Fruit fly (Drosophila melanogaster) whole organism, embryonic: ENCODE results near the gene sra.

ENCODE experiments used
- Awh ChIP-seq: fragments of 200-800 bp; sonication (Bioruptor generic); IDR thresholded peaks from 2 replicates; pipeline ENCODE4, ENCODE4 v1.3.6; 2022; ENCODE audit warnings: missing biosample characterization, missing genetic modification characterization
- B-H1 ChIP-seq: fragments of 200-800 bp; sonication (Bioruptor generic); IDR thresholded peaks from 3 replicates; pipeline ENCODE4 v1.3.6; 2022; ENCODE audit warnings: missing biosample characterization, missing genetic modification characterization
- Bdp1 ChIP-seq: fragments of 200-800 bp; sonication (Bioruptor generic); optimal IDR thresholded peaks from 3 replicates; lab custom pipeline; 2016; ENCODE audit warnings: missing biosample characterization, missing genetic modification characterization
- CG10267 ChIP-seq: fragments of 200-800 bp; sonication (Bioruptor generic); optimal IDR thresholded peaks from 2 replicates; lab custom pipeline; 2018; ENCODE audit warnings: missing biosample characterization, mild to moderate bottlenecking, missing genetic modification characterization, moderate library complexity
- CG12769 ChIP-seq: fragments of 200-800 bp; sonication (Bioruptor generic); optimal IDR thresholded peaks from 2 replicates; lab custom pipeline; 2019; ENCODE audit warnings: missing biosample characterization, mild to moderate bottlenecking, missing genetic modification characterization, moderate library complexity
- CG14710 ChIP-seq: fragments of 200-800 bp; sonication (Bioruptor generic); optimal IDR thresholded peaks from 3 replicates; lab custom pipeline; 2019; ENCODE audit warnings: missing biosample characterization, mild to moderate bottlenecking, missing genetic modification characterization, moderate library complexity
- CG1529 ChIP-seq: fragments of 200-800 bp; sonication (Bioruptor generic); optimal IDR thresholded peaks from 3 replicates; lab custom pipeline; 2018; ENCODE audit warnings: missing biosample characterization, missing genetic modification characterization
- CG1602 ChIP-seq: fragments of 200-800 bp; sonication (Bioruptor generic); optimal IDR thresholded peaks from 3 replicates; lab custom pipeline; 2016; ENCODE audit warnings: missing biosample characterization, missing genetic modification characterization
- CG1647 ChIP-seq: fragments of 200-800 bp; sonication (Bioruptor generic); optimal IDR thresholded peaks from 3 replicates; lab custom pipeline; 2016; ENCODE audit warnings: missing biosample characterization, missing genetic modification characterization
- CG1792 ChIP-seq: fragments of 200-800 bp; sonication (Bioruptor generic); optimal IDR thresholded peaks from 2 replicates; lab custom pipeline; 2016; ENCODE audit warnings: missing biosample characterization, missing genetic modification characterization
- CG31365 ChIP-seq: fragments of 200-800 bp; sonication (Bioruptor generic); optimal IDR thresholded peaks from 2 replicates; lab custom pipeline; 2018; ENCODE audit warnings: missing biosample characterization, mild to moderate bottlenecking, missing genetic modification characterization
- CG6254 ChIP-seq: fragments of 200-800 bp; sonication (Bioruptor generic); optimal IDR thresholded peaks from 3 replicates; lab custom pipeline; 2017; ENCODE audit warnings: mild to moderate bottlenecking, missing biosample characterization, missing genetic modification reagents, missing genetic modification characterization
- CG6272 ChIP-seq: fragments of 200-800 bp; sonication (Bioruptor generic); IDR thresholded peaks from 2 replicates; pipeline ENCODE4 v1.3.6; 2022; ENCODE audit warnings: missing biosample characterization, missing genetic modification characterization
- CG6654 ChIP-seq: fragments of 200-800 bp; sonication (Bioruptor generic); optimal IDR thresholded peaks from 2 replicates; lab custom pipeline; 2017; ENCODE audit warnings: missing biosample characterization, mild to moderate bottlenecking, missing genetic modification characterization
- CG6765 ChIP-seq: fragments of 200-800 bp; sonication (Bioruptor generic); optimal IDR thresholded peaks from 3 replicates; lab custom pipeline; 2017; ENCODE audit warnings: missing biosample characterization, mild to moderate bottlenecking, missing genetic modification characterization
- CG6791 ChIP-seq: fragments of 200-800 bp; sonication (Bioruptor generic); IDR thresholded peaks from 3 replicates; pipeline ENCODE4 v1.3.6; 2022; ENCODE audit warnings: missing biosample characterization, missing genetic modification characterization; ENCODE audit not compliant: partially characterized antibody
- CG8388 ChIP-seq: fragments of 200-800 bp; sonication (Bioruptor generic); optimal IDR thresholded peaks from 2 replicates; lab custom pipeline; 2019; ENCODE audit warnings: missing biosample characterization, mild to moderate bottlenecking, missing genetic modification characterization, moderate library complexity
- D19B ChIP-seq: fragments of 200-800 bp; sonication (Bioruptor generic); optimal IDR thresholded peaks from 2 replicates; lab custom pipeline; 2017; ENCODE audit warnings: missing biosample characterization, mild to moderate bottlenecking, missing genetic modification characterization
- Doc3 ChIP-seq: fragments of 200-800 bp; sonication (Bioruptor generic); IDR thresholded peaks from 3 replicates; pipeline ENCODE4 v1.3.6; 2022; ENCODE audit warnings: missing biosample characterization, missing genetic modification characterization; ENCODE audit not compliant: partially characterized antibody
- Hmx ChIP-seq: fragments of 200-800 bp; sonication (Bioruptor generic); optimal IDR thresholded peaks from 2 replicates; lab custom pipeline; 2016; ENCODE audit warnings: missing biosample characterization, missing genetic modification characterization
- Jarid2 ChIP-seq: fragments of 200-800 bp; sonication (Bioruptor generic); optimal IDR thresholded peaks from 3 replicates; lab custom pipeline; 2017; ENCODE audit warnings: mild to moderate bottlenecking, missing biosample characterization, missing genetic modification reagents, missing genetic modification characterization
- Oli ChIP-seq: fragments of 200-800 bp; sonication (Bioruptor generic); optimal IDR thresholded peaks from 2 replicates; lab custom pipeline; 2018; ENCODE audit warnings: missing biosample characterization, mild to moderate bottlenecking, missing genetic modification characterization, moderate library complexity
- Scr ChIP-seq: fragments of 200-800 bp; sonication (Bioruptor generic); IDR thresholded peaks from 2 replicates; pipeline ENCODE4 v1.3.6; 2022; ENCODE audit warnings: missing biosample characterization, missing genetic modification characterization; ENCODE audit not compliant: partially characterized antibody
- Sox100B ChIP-seq: fragments of 200-800 bp; sonication (Bioruptor generic); optimal IDR thresholded peaks from 3 replicates; lab custom pipeline; 2018; ENCODE audit warnings: missing biosample characterization, mild to moderate bottlenecking, missing genetic modification characterization
- TFAM ChIP-seq: fragments of 200-800 bp; sonication (Bioruptor generic); optimal IDR thresholded peaks from 2 replicates; lab custom pipeline; 2017; ENCODE audit warnings: missing biosample characterization, missing genetic modification characterization, inconsistent platforms
- Vsx1 ChIP-seq: fragments of 200-800 bp; sonication (Bioruptor generic); optimal IDR thresholded peaks from 2 replicates; lab custom pipeline; 2017; ENCODE audit warnings: missing biosample characterization, mild to moderate bottlenecking, missing genetic modification characterization, missing genetic modification reagents
- ab ChIP-seq: fragments of 200-800 bp; sonication (Bioruptor generic); optimal IDR thresholded peaks from 2 replicates; lab custom pipeline; 2016; ENCODE audit warnings: missing biosample characterization, missing genetic modification characterization
- cas ChIP-seq: fragments of 200-800 bp; sonication (Bioruptor generic); IDR thresholded peaks from 2 replicates; pipeline ENCODE4 v1.3.6; 2022; ENCODE audit warnings: missing biosample characterization, missing genetic modification characterization
- danr ChIP-seq: fragments of 200-800 bp; sonication (Bioruptor generic); IDR thresholded peaks from 2 replicates; pipeline ENCODE4 v1.3.6; 2022; ENCODE audit warnings: missing biosample characterization, missing genetic modification characterization
- emc ChIP-seq: fragments of 200-800 bp; sonication (Bioruptor generic); optimal IDR thresholded peaks from 2 replicates; lab custom pipeline; 2016; ENCODE audit warnings: missing biosample characterization, missing genetic modification characterization
- ems ChIP-seq: fragments of 200-800 bp; sonication (Bioruptor generic); optimal IDR thresholded peaks from 3 replicates; lab custom pipeline; 2016; ENCODE audit warnings: missing biosample characterization, missing genetic modification characterization
- fd96Cb ChIP-seq: fragments of 200-800 bp; sonication (Bioruptor generic); optimal IDR thresholded peaks from 2 replicates; lab custom pipeline; 2018; ENCODE audit warnings: missing biosample characterization, mild to moderate bottlenecking, missing genetic modification characterization, moderate library complexity
- fu2 ChIP-seq: fragments of 200-800 bp; sonication (Bioruptor generic); optimal IDR thresholded peaks from 2 replicates; lab custom pipeline; 2016; ENCODE audit warnings: missing biosample characterization, missing genetic modification characterization
- hkb ChIP-seq, 2 experiments: fragments of 200-800 bp in 1 of 2; fragments of >200 bp in 1 of 2; sonication (Bioruptor generic) in 1 of 2; IDR thresholded peaks in 1 of 2; optimal IDR thresholded peaks in 1 of 2; 2 replicates each; pipeline versions ENCODE4 v1.3.6 to Lab custom; 2017 to 2022; ENCODE audit warnings: missing biosample characterization in 1 of 2, missing genetic modification characterization in 1 of 2
- maf-S ChIP-seq: fragments of 200-800 bp; sonication (Bioruptor generic); optimal IDR thresholded peaks from 2 replicates; lab custom pipeline; 2016; ENCODE audit warnings: missing biosample characterization, missing genetic modification characterization
- mirr ChIP-seq: fragments of 200-800 bp; sonication (Bioruptor generic); optimal IDR thresholded peaks from 3 replicates; lab custom pipeline; 2018; ENCODE audit warnings: missing biosample characterization, mild to moderate bottlenecking, missing genetic modification characterization
- odd ChIP-seq: fragments of 200-800 bp; sonication (Bioruptor generic); optimal IDR thresholded peaks from 2 replicates; lab custom pipeline; 2017; ENCODE audit warnings: missing biosample characterization, mild to moderate bottlenecking, missing genetic modification characterization
- org-1 ChIP-seq: fragments of 200-800 bp; sonication (Bioruptor generic); optimal IDR thresholded peaks from 2 replicates; lab custom pipeline; 2017; ENCODE audit warnings: missing biosample characterization, missing genetic modification characterization
- phol ChIP-seq: fragments of 200-800 bp; sonication (Bioruptor generic); optimal IDR thresholded peaks from 3 replicates; lab custom pipeline; 2018; ENCODE audit warnings: missing biosample characterization, mild to moderate bottlenecking, missing genetic modification characterization, moderate library complexity
- rib ChIP-seq: fragments of 200-800 bp; sonication (Bioruptor generic); IDR thresholded peaks from 2 replicates; pipeline ENCODE4 v1.3.6; 2022; ENCODE audit warnings: missing biosample characterization, missing genetic modification characterization
- sc ChIP-seq, 3 experiments: fragments of >200 bp in 2 of 3; fragments of 200-800 bp in 1 of 3; sonication (Bioruptor generic) in 1 of 3; optimal IDR thresholded peaks; 2 replicates in 2 of 3; 3 replicates in 1 of 3; lab custom pipeline; 2017; ENCODE audit warnings: mild to moderate bottlenecking in 1 of 3, missing biosample characterization in 1 of 3, missing genetic modification characterization in 1 of 3, missing genetic modification reagents in 1 of 3
- sim ChIP-seq: fragments of 200-800 bp; sonication (Bioruptor generic); IDR thresholded peaks from 2 replicates; pipeline ENCODE4 v1.3.6; 2022; ENCODE audit warnings: missing biosample characterization, missing genetic modification characterization
- sima ChIP-seq: fragments of 200-800 bp; sonication (Bioruptor generic); optimal IDR thresholded peaks from 2 replicates; lab custom pipeline; 2016; ENCODE audit warnings: missing biosample characterization, missing genetic modification characterization
- sqz ChIP-seq: fragments of 200-800 bp; sonication (Bioruptor generic); optimal IDR thresholded peaks from 3 replicates; lab custom pipeline; 2018; ENCODE audit warnings: missing biosample characterization, mild to moderate bottlenecking, missing genetic modification characterization
- stc ChIP-seq: fragments of 200-800 bp; sonication (Bioruptor generic); IDR thresholded peaks from 2 replicates; pipeline ENCODE4 v1.3.6; 2022; ENCODE audit warnings: missing biosample characterization, missing genetic modification characterization
- tll ChIP-seq, 2 experiments: fragments of 200-800 bp in 1 of 2; fragments of >200 bp in 1 of 2; sonication (Bioruptor generic) in 1 of 2; optimal IDR thresholded peaks; 2 replicates each; lab custom pipeline; 2017 to 2019; ENCODE audit warnings: missing biosample characterization in 2 of 2, missing genetic modification characterization in 2 of 2, mild to moderate bottlenecking in 1 of 2, moderate library complexity in 1 of 2
- wor ChIP-seq: fragments of 200-800 bp; sonication (Bioruptor generic); IDR thresholded peaks from 2 replicates; pipeline ENCODE4 v1.3.6; 2022; ENCODE audit warnings: missing biosample characterization, missing genetic modification characterization

Gene sra

dm6 chr3R:16186791-16187681 lies at the start of gene sra (continued):
- TF ChIP-seq hkb (optimal IDR thresholded peaks at IDR 0.05; lab: Kevin White, UChicago), result peak; percentile 65
- peak; percentile 18; the same call in 1 of the 2 replicates for TF ChIP-seq hkb (GFP tag; IDR thresholded peaks at IDR 0.05; lab: Robert Waterston, UW)
- TF ChIP-seq Hmx (GFP tag; lab: Kevin White, UChicago), result no peak
- no peak for TF ChIP-seq wor (GFP tag; lab: Robert Waterston, UW)
- TF ChIP-seq CG1647, result peak; percentile 35
- TF ChIP-seq ems (GFP tag; lab: Kevin White, UChicago), result peak; percentile 39
- TF ChIP-seq stc (GFP tag; lab: Robert Waterston, UW), result peak; percentile 15; the same call in 1 of the 2 replicates
- no peak for TF ChIP-seq B-H1
- TF ChIP-seq CG1529, result no peak
- no peak for TF ChIP-seq Vsx1 (GFP tag; lab: Kevin White, UChicago)
- TF ChIP-seq Doc3 (GFP tag; lab: Robert Waterston, UW), result peak; percentile 93
- TF ChIP-seq CG1792 (GFP tag; lab: Kevin White, UChicago), result no peak
- no peak for TF ChIP-seq TFAM (GFP tag; lab: Kevin White, UChicago)
- TF ChIP-seq Sox100B (GFP tag; lab: Kevin White, UChicago), result no peak
- TF ChIP-seq sqz (GFP tag; lab: Kevin White, UChicago), result no peak
- TF ChIP-seq rib, result peak; percentile 17; the same call in 1 of the 2 replicates
- TF ChIP-seq CG6791 (GFP tag; lab: Robert Waterston, UW), result peak; percentile 99
- TF ChIP-seq CG1602 (GFP tag; lab: Kevin White, UChicago), result no peak
- no peak for TF ChIP-seq CG6765
- TF ChIP-seq Oli, result no peak
- no peak for TF ChIP-seq sima (GFP tag; lab: Kevin White, UChicago)
- TF ChIP-seq CG10267 (tag; lab: Kevin White, UChicago), result peak; percentile 52
- TF ChIP-seq Jarid2 (GFP tag; lab: Kevin White, UChicago), result peak; percentile 98
- TF ChIP-seq CG31365 (tag; lab: Kevin White, UChicago), result peak; percentile 38
- no peak for TF ChIP-seq org-1 (GFP tag; lab: Kevin White, UChicago)
- TF ChIP-seq danr (GFP tag; lab: Robert Waterston, UW), result no peak
- no peak for TF ChIP-seq D19B (GFP tag; lab: Kevin White, UChicago)
- TF ChIP-seq odd (GFP tag; lab: Kevin White, UChicago), result no peak
- peak; percentile 94 for TF ChIP-seq Scr (GFP tag; lab: Robert Waterston, UW)
- TF ChIP-seq CG6654 (GFP tag; lab: Kevin White, UChicago), result no peak
- peak; percentile 21; the same call in 1 of the 2 replicates for TF ChIP-seq CG6272 (GFP tag; lab: Robert Waterston, UW)
- TF ChIP-seq sim (GFP tag; lab: Robert Waterston, UW), result no peak
- TF ChIP-seq CG6254 (GFP tag; lab: Kevin White, UChicago), result no peak
- TF ChIP-seq tll (GFP tag; optimal IDR thresholded peaks at IDR 0.05; lab: Kevin White, UChicago), result no peak
- TF ChIP-seq CG12769, result no peak
- no peak for TF ChIP-seq sc (optimal IDR thresholded peaks at IDR 0.05; lab: Kevin White, UChicago)
- TF ChIP-seq sc (GFP tag; optimal IDR thresholded peaks at IDR 0.05; lab: Kevin White, UChicago), result no peak
- TF ChIP-seq cas (GFP tag; lab: Robert Waterston, UW), result no peak
- no peak for TF ChIP-seq emc (GFP tag; lab: Kevin White, UChicago)
- TF ChIP-seq Bdp1 (GFP tag; lab: Kevin White, UChicago), result peak; percentile 24
- TF ChIP-seq phol (tag; lab: Kevin White, UChicago), result peak; percentile 41
- TF ChIP-seq ab, result no peak
- TF ChIP-seq fu2 (GFP tag; lab: Kevin White, UChicago), result no peak
- TF ChIP-seq CG8388 (GFP tag; lab: Kevin White, UChicago), result peak; percentile 20
- TF ChIP-seq fd96Cb, result no peak
- peak; percentile 13 for TF ChIP-seq maf-S (GFP tag; lab: Kevin White, UChicago)
- TF ChIP-seq CG14710 (tag; lab: Kevin White, UChicago), result peak; percentile 56
- no peak for TF ChIP-seq Awh (GFP tag; lab: Robert Waterston, UW)
- TF ChIP-seq mirr (GFP tag; lab: Kevin White, UChicago), result peak; percentile 34
